Fruit fly (Drosophila melanogaster): ENCODE measurements around the gene CG9498.

- TF ChIP-seq CG14711 (tag; optimal IDR thresholded peaks at IDR 0.05) (no peak), CG7045 (GFP tag; optimal IDR thresholded peaks at IDR 0.05) (no peak), Mnt (GFP tag; optimal IDR thresholded peaks at IDR 0.05) (no peak)
Measured at dm6 chr2L:6301616-6302015, 49.2 kb downstream of the CG9498 start.

All from whole organism, adult.